Worm (Caenorhabditis elegans): ENCODE measurements around the gene T22B7.8.

The T22B7.8 gene

ce11 chrX:5663537-5663936 lies 31.8 kb downstream of the T22B7.8 start, which contains the start of gene egl-13:
Gene egl-13 (plus strand): TSS chrX:5663837.
- TF ChIP-seq tbx-37 (GFP tag; conservative IDR thresholded peaks at IDR 0.05) = no peak
- no peak for TF ChIP-seq tbx-11 (GFP tag; IDR thresholded peaks at IDR 0.05)
- TF ChIP-seq sea-1 (GFP tag; conservative IDR thresholded peaks at IDR 0.05) = no peak
- no peak for TF ChIP-seq ceh-13 (GFP tag; optimal IDR thresholded peaks at IDR 0.05)
- no peak for TF ChIP-seq tra-4 (tag; optimal IDR thresholded peaks at IDR 0.05)
- TF ChIP-seq pes-1 (GFP tag; IDR thresholded peaks at IDR 0.05) = no peak
- no peak for TF ChIP-seq ceh-36 (tag; optimal IDR thresholded peaks at IDR 0.05)
- no peak for TF ChIP-seq ets-7 (tag; optimal IDR thresholded peaks at IDR 0.05)
- TF ChIP-seq hmbx-1 (tag; optimal IDR thresholded peaks at IDR 0.05) = no peak
- TF ChIP-seq aly-1 (tag; optimal IDR thresholded peaks at IDR 0.05) = no peak
- no peak for TF ChIP-seq B0310.2 (tag; optimal IDR thresholded peaks at IDR 0.05)
- no peak for TF ChIP-seq hmg-4 (GFP tag; optimal IDR thresholded peaks at IDR 0.05)
- TF ChIP-seq scrt-1 (GFP tag; IDR thresholded peaks at IDR 0.05) = no peak
- no peak for TF ChIP-seq ama-1 (optimal IDR thresholded peaks at IDR 0.05)
- no peak for TF ChIP-seq F13C5.2 (tag; optimal IDR thresholded peaks at IDR 0.05)
- TF ChIP-seq hnd-1 (tag; optimal IDR thresholded peaks at IDR 0.05) = no peak
- TF ChIP-seq flt-1 (GFP tag; IDR thresholded peaks at IDR 0.05) = no peak

- TF ChIP-seq B0310.2 (tag; optimal IDR thresholded peaks at IDR 0.05) = no peak
- no peak for TF ChIP-seq scrt-1 (GFP tag; IDR thresholded peaks at IDR 0.05)
- no peak for TF ChIP-seq ets-7 (tag; optimal IDR thresholded peaks at IDR 0.05)
- TF ChIP-seq hmg-4 (GFP tag; optimal IDR thresholded peaks at IDR 0.05) = no peak
- TF ChIP-seq flt-1 (GFP tag; IDR thresholded peaks at IDR 0.05) = no peak
- TF ChIP-seq hmbx-1 (tag; optimal IDR thresholded peaks at IDR 0.05) = no peak
- TF ChIP-seq ceh-36 (tag; optimal IDR thresholded peaks at IDR 0.05) = no peak
Measured at ce11 chrX:5669733-5670132, 38.0 kb downstream of the T22B7.8 start.

DNA sequence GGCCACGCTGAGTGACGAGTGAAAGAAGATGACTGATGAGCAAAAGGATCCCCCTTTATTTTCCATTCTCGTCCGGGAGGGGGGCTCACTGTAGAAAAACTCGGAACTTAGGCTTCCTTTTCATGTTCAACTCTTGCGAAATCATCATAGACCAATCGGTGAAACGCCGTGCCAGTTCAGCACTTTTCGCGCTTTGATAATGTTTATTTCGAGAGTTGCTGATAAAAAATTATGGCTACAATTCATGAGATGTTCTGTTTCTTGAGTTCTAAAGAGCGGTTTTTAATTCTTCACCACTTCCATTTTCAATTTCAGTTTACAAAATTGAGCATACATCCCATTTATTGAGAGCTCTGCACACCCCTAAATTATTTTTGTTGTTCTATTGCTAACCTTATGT lies 39.1 kb downstream of the T22B7.8 start:
- no peak for TF ChIP-seq ama-1 (optimal IDR thresholded peaks at IDR 0.05)
- no peak for TF ChIP-seq tbx-11 (GFP tag; IDR thresholded peaks at IDR 0.05)
- TF ChIP-seq B0310.2 (tag; optimal IDR thresholded peaks at IDR 0.05) = no peak
- TF ChIP-seq aly-1 (tag; optimal IDR thresholded peaks at IDR 0.05) = no peak
- TF ChIP-seq hnd-1 (tag; optimal IDR thresholded peaks at IDR 0.05) = no peak
- no peak for TF ChIP-seq pes-1 (GFP tag; IDR thresholded peaks at IDR 0.05)
- TF ChIP-seq F13C5.2 (tag; optimal IDR thresholded peaks at IDR 0.05) = no peak
- no peak for TF ChIP-seq hmbx-1 (tag; optimal IDR thresholded peaks at IDR 0.05)
- no peak for TF ChIP-seq ceh-13 (GFP tag; optimal IDR thresholded peaks at IDR 0.05)
- no peak for TF ChIP-seq tbx-37 (GFP tag; conservative IDR thresholded peaks at IDR 0.05)

DNA sequence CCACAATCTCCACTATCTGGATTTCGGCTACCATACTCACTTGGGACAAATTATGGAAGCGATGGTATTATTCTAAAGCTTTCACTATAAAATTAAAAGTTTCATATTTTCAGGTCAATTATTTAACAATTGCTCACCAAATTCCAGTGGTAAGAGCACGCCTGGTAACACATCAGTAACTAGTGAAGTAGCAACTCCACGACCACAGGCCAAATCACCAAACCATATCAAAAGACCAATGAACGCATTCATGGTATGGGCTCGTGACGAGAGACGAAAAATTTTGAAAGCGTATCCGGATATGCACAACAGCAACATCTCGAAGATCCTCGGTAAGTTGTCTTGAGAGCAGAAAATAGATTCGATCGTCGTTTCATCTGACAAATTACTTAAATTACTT lies 40.9 kb downstream of the T22B7.8 start:
- TF ChIP-seq tra-4 (tag; optimal IDR thresholded peaks at IDR 0.05) (no peak), hmbx-1 (tag; optimal IDR thresholded peaks at IDR 0.05) (no peak), B0310.2 (tag; optimal IDR thresholded peaks at IDR 0.05) (no peak)

ce11 chrX:5680125-5680524 lies 48.4 kb downstream of the T22B7.8 start, which contains the start of gene set-19:
Gene set-19 (minus strand): TSS chrX:5680225.
- no peak for TF ChIP-seq tbx-37 (GFP tag; conservative IDR thresholded peaks at IDR 0.05)
- TF ChIP-seq ceh-13 (GFP tag; optimal IDR thresholded peaks at IDR 0.05) = no peak
- no peak for TF ChIP-seq ama-1 (optimal IDR thresholded peaks at IDR 0.05)

DNA sequence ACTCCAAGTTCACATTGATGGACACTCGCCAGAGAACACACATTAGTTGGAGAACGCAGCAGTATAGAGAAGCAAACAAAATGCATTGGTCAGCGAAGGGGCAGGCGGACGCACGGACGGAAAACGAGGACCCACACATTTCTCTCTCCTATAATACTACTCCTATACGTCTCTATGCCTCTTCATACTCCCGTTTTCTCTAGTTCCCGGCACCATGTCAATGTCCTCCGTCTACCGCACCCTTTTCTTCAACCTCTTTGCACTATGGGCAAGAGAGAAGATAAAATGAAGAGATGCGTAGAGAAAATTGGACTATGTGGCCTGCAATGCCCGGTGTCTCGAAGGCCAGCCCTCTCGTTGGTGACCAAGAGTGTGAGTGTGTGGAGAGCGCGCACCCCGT lies 54.3 kb downstream of the T22B7.8 start, which contains the start of gene set-20:
Gene set-20, minus strand, starts transcription at position 94 of the 400 bp plus-strand sequence.
- TF ChIP-seq hmg-4 (GFP tag; optimal IDR thresholded peaks at IDR 0.05) (peak; percentile 93), F13C5.2 (tag; optimal IDR thresholded peaks at IDR 0.05) (peak; percentile 91), aly-1 (tag; optimal IDR thresholded peaks at IDR 0.05) (peak; percentile 7), sea-1 (GFP tag; conservative IDR thresholded peaks at IDR 0.05) (peak; percentile 63; the same call in 1 of the 2 replicates), hmbx-1 (tag; optimal IDR thresholded peaks at IDR 0.05) (no peak), tbx-37 (GFP tag; conservative IDR thresholded peaks at IDR 0.05) (no peak)
